Fruit fly (Drosophila melanogaster) S2 (cell line): ENCODE measurements around the gene Jhbp3.

ENCODE experiments used
- CG8478 ChIP-seq: fragments of >200 bp; optimal IDR thresholded peaks from 2 replicates; lab custom pipeline; 2018
- CTCF ChIP-seq, 2 experiments: fragments of >200 bp; optimal IDR thresholded peaks; 2 replicates each; lab custom pipeline; 2018

dm6 chr3R:4910365-4910810, 44.7 kb downstream of the Jhbp3 start, which contains the start of gene Cdep:
- TF ChIP-seq CG8478 (lab: Kevin White, UChicago) (no peak), CTCF (optimal IDR thresholded peaks at IDR 0.05; lab: Kevin White, UChicago) (peak; percentile 3 to 10)
